Fruit fly (Drosophila melanogaster): ENCODE results near the gene CG43814.

Gene CG43814

dm6 chr2L:18839143-18839872 is 34.2 kb upstream of the CG43814 start, which contains the start of gene CG10600:
CG10600 (minus strand) TSS chr2L:18839679.
- TF ChIP-seq CG11617 (GFP tag; optimal IDR thresholded peaks at IDR 0.05) (peak; percentile 81), CG7045 (GFP tag; optimal IDR thresholded peaks at IDR 0.05) (peak; percentile 69), CG7101 (tag; optimal IDR thresholded peaks at IDR 0.05) (peak; percentile 88), CG14711 (tag; optimal IDR thresholded peaks at IDR 0.05) (peak; percentile 74), CG12768 (GFP tag; optimal IDR thresholded peaks at IDR 0.05) (peak; percentile 84), Hr96 (GFP tag; optimal IDR thresholded peaks at IDR 0.05) (peak; percentile 92), toe (GFP tag; optimal IDR thresholded peaks at IDR 0.05) (peak; percentile 88), Clk (GFP tag; optimal IDR thresholded peaks at IDR 0.05) (peak; percentile 84), ovo (GFP tag; optimal IDR thresholded peaks at IDR 0.05) (peak; percentile 79), CG33017 (tag; optimal IDR thresholded peaks at IDR 0.05) (peak; percentile 66), Mnt (GFP tag; optimal IDR thresholded peaks at IDR 0.05) (peak; percentile 92), cic (GFP tag; optimal IDR thresholded peaks at IDR 0.05) (peak; percentile 71), Crg-1 (GFP tag; optimal IDR thresholded peaks at IDR 0.05) (peak; percentile 95), CG5204 (GFP tag; optimal IDR thresholded peaks at IDR 0.05) (peak; percentile 85), CG1620 (GFP tag; optimal IDR thresholded peaks at IDR 0.05) (peak; percentile 95), tj (GFP tag; optimal IDR thresholded peaks at IDR 0.05) (peak; percentile 51), bab1 (GFP tag; optimal IDR thresholded peaks at IDR 0.05) (peak; percentile 73), pad (GFP tag; optimal IDR thresholded peaks at IDR 0.05) (peak; percentile 84), cnc (optimal IDR thresholded peaks at IDR 0.05) (no peak), kay (GFP tag; ENCODE audit: borderline replicate concordance) (no peak)

- TF ChIP-seq CG11617 (GFP tag; optimal IDR thresholded peaks at IDR 0.05), result no peak
- no peak for TF ChIP-seq toe (GFP tag; optimal IDR thresholded peaks at IDR 0.05)
- TF ChIP-seq kay (GFP tag; ENCODE audit: borderline replicate concordance), result no peak
- no peak for TF ChIP-seq Crg-1 (GFP tag; optimal IDR thresholded peaks at IDR 0.05)
- TF ChIP-seq Hr96 (GFP tag; optimal IDR thresholded peaks at IDR 0.05), result no peak
- TF ChIP-seq bab1 (GFP tag; optimal IDR thresholded peaks at IDR 0.05), result no peak
- TF ChIP-seq CG12768 (GFP tag; optimal IDR thresholded peaks at IDR 0.05), result no peak
- no peak for TF ChIP-seq CG7045 (GFP tag; optimal IDR thresholded peaks at IDR 0.05)
- no peak for TF ChIP-seq CG33017 (tag; optimal IDR thresholded peaks at IDR 0.05)
- no peak for TF ChIP-seq pad (GFP tag; optimal IDR thresholded peaks at IDR 0.05)
- TF ChIP-seq ovo (GFP tag; optimal IDR thresholded peaks at IDR 0.05), result no peak
- no peak for TF ChIP-seq cic (GFP tag; optimal IDR thresholded peaks at IDR 0.05)
- TF ChIP-seq Clk (GFP tag; optimal IDR thresholded peaks at IDR 0.05), result no peak
- no peak for TF ChIP-seq cnc (optimal IDR thresholded peaks at IDR 0.05)
- no peak for TF ChIP-seq CG7101 (tag; optimal IDR thresholded peaks at IDR 0.05)
Observed at dm6 chr2L:18834525-18834924, 29.4 kb upstream of the CG43814 start.

- TF ChIP-seq cic (GFP tag; optimal IDR thresholded peaks at IDR 0.05), result no peak
- TF ChIP-seq pad (GFP tag; optimal IDR thresholded peaks at IDR 0.05), result peak; percentile 17
- TF ChIP-seq kay (GFP tag; ENCODE audit: borderline replicate concordance), result no peak
- no peak for TF ChIP-seq Crg-1 (GFP tag; optimal IDR thresholded peaks at IDR 0.05)
- peak; percentile 42 for TF ChIP-seq Clk (GFP tag; optimal IDR thresholded peaks at IDR 0.05)
- TF ChIP-seq bab1 (GFP tag; optimal IDR thresholded peaks at IDR 0.05), result peak; percentile 46
- peak; percentile 62 for TF ChIP-seq CG1620 (GFP tag; optimal IDR thresholded peaks at IDR 0.05)
- TF ChIP-seq ovo (GFP tag; optimal IDR thresholded peaks at IDR 0.05), result peak; percentile 6
- TF ChIP-seq CG11617 (GFP tag; optimal IDR thresholded peaks at IDR 0.05), result peak; percentile 50
- peak; percentile 25 for TF ChIP-seq tj (GFP tag; optimal IDR thresholded peaks at IDR 0.05)
- peak; percentile 44 for TF ChIP-seq CG7045 (GFP tag; optimal IDR thresholded peaks at IDR 0.05)
- peak; percentile 42 for TF ChIP-seq CG12768 (GFP tag; optimal IDR thresholded peaks at IDR 0.05)
- TF ChIP-seq CG33017 (tag; optimal IDR thresholded peaks at IDR 0.05), result peak; percentile 34
- TF ChIP-seq Hr96 (GFP tag; optimal IDR thresholded peaks at IDR 0.05), result peak; percentile 59
- peak; percentile 83 for TF ChIP-seq toe (GFP tag; optimal IDR thresholded peaks at IDR 0.05)
- TF ChIP-seq CG5204 (GFP tag; optimal IDR thresholded peaks at IDR 0.05), result peak; percentile 76
- peak; percentile 57 for TF ChIP-seq CG14711 (tag; optimal IDR thresholded peaks at IDR 0.05)
- TF ChIP-seq Mnt (GFP tag; optimal IDR thresholded peaks at IDR 0.05), result peak; percentile 55
- no peak for TF ChIP-seq cnc (optimal IDR thresholded peaks at IDR 0.05)
- TF ChIP-seq CG7101 (tag; optimal IDR thresholded peaks at IDR 0.05), result peak; percentile 50
Observed at dm6 chr2L:18830587-18831528, 25.7 kb upstream of the CG43814 start, which contains the start of the genes CG17597 and ScpX. CG17597 (minus strand) TSS chr2L:18831153. ScpX (plus strand) TSS chr2L:18831229.

dm6 chr2L:18826496-18827008 is 21.4 kb upstream of the CG43814 start, which contains the start of gene Ugt36E1:
Ugt36E1 (plus strand) TSS chr2L:18826770.
- TF ChIP-seq CG33017 (tag; optimal IDR thresholded peaks at IDR 0.05), result no peak
- peak; percentile 19 for TF ChIP-seq kay (GFP tag; ENCODE audit: borderline replicate concordance)
- TF ChIP-seq tj (GFP tag; optimal IDR thresholded peaks at IDR 0.05), result peak; percentile 61
- no peak for TF ChIP-seq CG5204 (GFP tag; optimal IDR thresholded peaks at IDR 0.05)

- TF ChIP-seq pad (GFP tag; optimal IDR thresholded peaks at IDR 0.05) (no peak), Clk (GFP tag; optimal IDR thresholded peaks at IDR 0.05) (no peak), CG14711 (tag; optimal IDR thresholded peaks at IDR 0.05) (no peak), CG11617 (GFP tag; optimal IDR thresholded peaks at IDR 0.05) (peak; percentile 80), ovo (GFP tag; optimal IDR thresholded peaks at IDR 0.05) (no peak), CG1620 (GFP tag; optimal IDR thresholded peaks at IDR 0.05) (no peak), toe (GFP tag; optimal IDR thresholded peaks at IDR 0.05) (no peak), CG7045 (GFP tag; optimal IDR thresholded peaks at IDR 0.05) (no peak), cic (GFP tag; optimal IDR thresholded peaks at IDR 0.05) (no peak), Crg-1 (GFP tag; optimal IDR thresholded peaks at IDR 0.05) (no peak), CG12768 (GFP tag; optimal IDR thresholded peaks at IDR 0.05) (no peak), Mnt (GFP tag; optimal IDR thresholded peaks at IDR 0.05) (peak; percentile 20), cnc (optimal IDR thresholded peaks at IDR 0.05) (no peak), Hr96 (GFP tag; optimal IDR thresholded peaks at IDR 0.05) (peak; percentile 27), CG5204 (GFP tag; optimal IDR thresholded peaks at IDR 0.05) (no peak), CG7101 (tag; optimal IDR thresholded peaks at IDR 0.05) (peak; percentile 5), kay (GFP tag; ENCODE audit: borderline replicate concordance) (peak; percentile 86), bab1 (GFP tag; optimal IDR thresholded peaks at IDR 0.05) (peak; percentile 11), tj (GFP tag; optimal IDR thresholded peaks at IDR 0.05) (peak; percentile 94), CG33017 (tag; optimal IDR thresholded peaks at IDR 0.05) (peak; percentile 0)
Observed at dm6 chr2L:18823243-18823803, 18.2 kb upstream of the CG43814 start, which contains the start of gene Ugt36D1. Ugt36D1 (plus strand) TSS chr2L:18823548.

Data from whole organism, adult.